Fruit fly (Drosophila melanogaster): ENCODE data around the gene Cpr67B.

Gene Cpr67B

dm6 chr3L:9435315-9435714 lies 30.7 kb downstream of the Cpr67B start, which contains the start of gene CG42526 (continued):
- TF ChIP-seq grau (tag; optimal IDR thresholded peaks at IDR 0.05): peak; percentile 53
- peak; percentile 74 for TF ChIP-seq unc-4 (GFP tag; IDR thresholded peaks at IDR 0.05; ENCODE audit: partially characterized antibody)
- TF ChIP-seq NFAT (GFP tag; IDR thresholded peaks at IDR 0.05): peak; percentile 22; the same call in 1 of the 2 replicates
- peak; percentile 96 for TF ChIP-seq Med (GFP tag)
- peak; percentile 43; the same call in 1 of the 2 replicates for TF ChIP-seq sna (GFP tag; IDR thresholded peaks at IDR 0.05; ENCODE audit: partially characterized antibody)
- peak; percentile 25; the same call in 1 of the 3 replicates for TF ChIP-seq HLH4C (GFP tag; IDR thresholded peaks at IDR 0.05; ENCODE audit: partially characterized antibody)
- peak; percentile 10 for TF ChIP-seq CG34376 (GFP tag; optimal IDR thresholded peaks at IDR 0.05)
- peak; percentile 68 for TF ChIP-seq Dll (GFP tag; IDR thresholded peaks at IDR 0.05; ENCODE audit: partially characterized antibody)
- TF ChIP-seq knrl (GFP tag; IDR thresholded peaks at IDR 0.05; ENCODE audit: partially characterized antibody): peak; percentile 7; the same call in 1 of the 3 replicates
- TF ChIP-seq az2 (GFP tag; optimal IDR thresholded peaks at IDR 0.05): peak; percentile 34
- no peak for TF ChIP-seq C15 (GFP tag; IDR thresholded peaks at IDR 0.05)
- peak; percentile 62; the same call in 1 of the 2 replicates for TF ChIP-seq Bgb (GFP tag; IDR thresholded peaks at IDR 0.05; ENCODE audit: partially characterized antibody)
- TF ChIP-seq nmo (GFP tag; optimal IDR thresholded peaks at IDR 0.05): peak; percentile 34
- TF ChIP-seq CG11398 (GFP tag; optimal IDR thresholded peaks at IDR 0.05): no peak
- peak; percentile 71 for TF ChIP-seq CG2116 (GFP tag; optimal IDR thresholded peaks at IDR 0.05)
- TF ChIP-seq CTCF (GFP tag; optimal IDR thresholded peaks at IDR 0.05): peak; percentile 59
- 0 out of 3 replicates have a peak, but pooled peaks have one; percentile 47 for TF ChIP-seq Opbp (GFP tag; IDR thresholded peaks at IDR 0.05; ENCODE audit: partially characterized antibody)
- peak; percentile 34 for TF ChIP-seq CG16863 (GFP tag; optimal IDR thresholded peaks at IDR 0.05)
- TF ChIP-seq gfzf (GFP tag; optimal IDR thresholded peaks at IDR 0.05): peak; percentile 44
- peak; percentile 70 for TF ChIP-seq MBD-R2 (GFP tag; IDR thresholded peaks at IDR 0.05)
- peak; percentile 12; the same call in 1 of the 2 replicates for TF ChIP-seq ttk (GFP tag; IDR thresholded peaks at IDR 0.05)
- no peak for TF ChIP-seq ato (GFP tag; IDR thresholded peaks at IDR 0.05; ENCODE audit: partially characterized antibody)
- TF ChIP-seq CG34224 (GFP tag; IDR thresholded peaks at IDR 0.05; ENCODE audit: partially characterized antibody): peak; percentile 55; the same call in 2 of the 3 replicates
- peak; percentile 20 for TF ChIP-seq CG18011 (GFP tag; optimal IDR thresholded peaks at IDR 0.05)
- TF ChIP-seq CG12769 (tag; optimal IDR thresholded peaks at IDR 0.05): peak; percentile 56
- peak; percentile 62 for TF ChIP-seq Hmr (GFP tag; optimal IDR thresholded peaks at IDR 0.05)
- TF ChIP-seq CG3726 (GFP tag; IDR thresholded peaks at IDR 0.05): no peak
- TF ChIP-seq CG13287 (GFP tag; IDR thresholded peaks at IDR 0.05; ENCODE audit: partially characterized antibody): peak; percentile 83
- TF ChIP-seq CG7357 (GFP tag; IDR thresholded peaks at IDR 0.05): no peak
- peak; percentile 57 for TF ChIP-seq CG7556 (GFP tag; optimal IDR thresholded peaks at IDR 0.05)
- 0 out of 2 replicates have a peak, but pooled peaks have one; percentile 12 for TF ChIP-seq seq (GFP tag; IDR thresholded peaks at IDR 0.05)
- peak; percentile 2 for TF ChIP-seq shn (GFP tag; optimal IDR thresholded peaks at IDR 0.05)
- TF ChIP-seq CG6654 (GFP tag; optimal IDR thresholded peaks at IDR 0.05): no peak
- peak; percentile 80 for TF ChIP-seq CG2120 (GFP tag; optimal IDR thresholded peaks at IDR 0.05)
- peak; percentile 52 for TF ChIP-seq gem (tag; optimal IDR thresholded peaks at IDR 0.05)
- peak; percentile 71 for TF ChIP-seq CG13624 (GFP tag; optimal IDR thresholded peaks at IDR 0.05)
- peak; percentile 25 for TF ChIP-seq trem (tag; optimal IDR thresholded peaks at IDR 0.05)
- 0 out of 2 replicates have a peak, but pooled peaks have one; percentile 10 for TF ChIP-seq CG43689 (GFP tag; IDR thresholded peaks at IDR 0.05)
- TF ChIP-seq HLH54F (GFP tag; optimal IDR thresholded peaks at IDR 0.05): peak; percentile 52
- peak; percentile 70 for TF ChIP-seq ci (GFP tag; IDR thresholded peaks at IDR 0.05)
- TF ChIP-seq CG17385 (GFP tag; optimal IDR thresholded peaks at IDR 0.05): peak; percentile 49
- 0 out of 4 replicates have a peak, but pooled peaks have one; percentile 5 for TF ChIP-seq chinmo (GFP tag; IDR thresholded peaks at IDR 0.05; ENCODE audit: partially characterized antibody)
- peak; percentile 34; the same call in 1 of the 2 replicates for TF ChIP-seq esg (GFP tag; conservative IDR thresholded peaks at IDR 0.05)
- TF ChIP-seq so (GFP tag; IDR thresholded peaks at IDR 0.05): 0 out of 3 replicates have a peak, but pooled peaks have one; percentile 22
- peak; percentile 55 for TF ChIP-seq CG10366 (GFP tag; IDR thresholded peaks at IDR 0.05)
- TF ChIP-seq Scr (GFP tag; IDR thresholded peaks at IDR 0.05; ENCODE audit: partially characterized antibody): peak; percentile 57
- TF ChIP-seq CG17186 (GFP tag; optimal IDR thresholded peaks at IDR 0.05): peak; percentile 96
- TF ChIP-seq Dp (GFP tag; optimal IDR thresholded peaks at IDR 0.05): peak; percentile 79
- no peak for TF ChIP-seq Fer3 (tag; optimal IDR thresholded peaks at IDR 0.05)
